Fruit fly (Drosophila melanogaster): ENCODE measurements around the gene HP1D3csd.

Gene HP1D3csd

dm6 chrX:19179696-19180255 is 10.2 kb upstream of the HP1D3csd start, which contains the start of the genes CG7556 and CG7453 (continued):
- TF ChIP-seq eg (GFP tag; IDR thresholded peaks at IDR 0.05) = no peak; the same call in 2 of the 3 replicates
- peak; percentile 81 for TF ChIP-seq topi (GFP tag; optimal IDR thresholded peaks at IDR 0.05)
- peak; percentile 83 for TF ChIP-seq Eip78C (GFP tag)
- peak; percentile 28 for TF ChIP-seq spab (GFP tag; optimal IDR thresholded peaks at IDR 0.05)
- TF ChIP-seq Blimp-1 (GFP tag; optimal IDR thresholded peaks at IDR 0.05) = peak; percentile 8
- peak; percentile 53 for TF ChIP-seq CG7368 (GFP tag; optimal IDR thresholded peaks at IDR 0.05)
- peak; percentile 68 for TF ChIP-seq CG6792 (GFP tag; optimal IDR thresholded peaks at IDR 0.05)
- TF ChIP-seq fkh (GFP tag; optimal IDR thresholded peaks at IDR 0.05) = no peak
- TF ChIP-seq OdsH (GFP tag; optimal IDR thresholded peaks at IDR 0.05) = peak; percentile 78
- peak in 1 of 2 experiments; percentile 54 for TF ChIP-seq ss (GFP tag; optimal IDR thresholded peaks at IDR 0.05)
- TF ChIP-seq CG10669 (GFP tag; optimal IDR thresholded peaks at IDR 0.05) = peak; percentile 61
- TF ChIP-seq fd85E (GFP tag; optimal IDR thresholded peaks at IDR 0.05) = no peak
- TF ChIP-seq Met (GFP tag; optimal IDR thresholded peaks at IDR 0.05) = peak; percentile 84
- TF ChIP-seq pdm3 (GFP tag; optimal IDR thresholded peaks at IDR 0.05) = peak; percentile 85
- TF ChIP-seq achi (GFP tag; optimal IDR thresholded peaks at IDR 0.05) = peak; percentile 79
- TF ChIP-seq Sox15 (GFP tag; optimal IDR thresholded peaks at IDR 0.05) = peak; percentile 62
- TF ChIP-seq Sox102F (GFP tag; optimal IDR thresholded peaks at IDR 0.05) = peak; percentile 61
- peak; percentile 57; the same call in 2 of the 3 replicates for TF ChIP-seq CG6163 (GFP tag; IDR thresholded peaks at IDR 0.05)
- no peak for TF ChIP-seq vri (GFP tag; optimal IDR thresholded peaks at IDR 0.05)
- no peak for TF ChIP-seq CG9139 (GFP tag; optimal IDR thresholded peaks at IDR 0.05)
- TF ChIP-seq salr (GFP tag; optimal IDR thresholded peaks at IDR 0.05) = peak; percentile 56 to 73
- peak; percentile 54 for TF ChIP-seq CG11902 (GFP tag; optimal IDR thresholded peaks at IDR 0.05)
- TF ChIP-seq Smox (GFP tag; optimal IDR thresholded peaks at IDR 0.05) = peak; percentile 81
- TF ChIP-seq CG31627 (GFP tag; optimal IDR thresholded peaks at IDR 0.05) = peak; percentile 82
- TF ChIP-seq CG6276 (GFP tag; optimal IDR thresholded peaks at IDR 0.05) = peak; percentile 29
- peak; percentile 80 for TF ChIP-seq CG32006 (GFP tag; optimal IDR thresholded peaks at IDR 0.05)
- TF ChIP-seq CG8632 (GFP tag; optimal IDR thresholded peaks at IDR 0.05) = peak; percentile 64
- TF ChIP-seq CG3032 (tag; optimal IDR thresholded peaks at IDR 0.05) = peak; percentile 66
- TF ChIP-seq dac (GFP tag; optimal IDR thresholded peaks at IDR 0.05) = peak; percentile 63
- peak; percentile 85 for TF ChIP-seq Hr39 (GFP tag; optimal IDR thresholded peaks at IDR 0.05)
- TF ChIP-seq Ets21C (GFP tag; optimal IDR thresholded peaks at IDR 0.05) = peak; percentile 76
- peak; percentile 40 for TF ChIP-seq CG11762 (GFP tag; optimal IDR thresholded peaks at IDR 0.05; ENCODE audit: insufficient read depth)
- TF ChIP-seq Ets96B (tag; optimal IDR thresholded peaks at IDR 0.05) = peak; percentile 54

- no peak for TF ChIP-seq Hr38 (GFP tag; optimal IDR thresholded peaks at IDR 0.05)
- no peak for TF ChIP-seq Eip93F (GFP tag; optimal IDR thresholded peaks at IDR 0.05)
- TF ChIP-seq Eip75B (GFP tag; optimal IDR thresholded peaks at IDR 0.05) = no peak
- TF ChIP-seq Met (GFP tag; optimal IDR thresholded peaks at IDR 0.05) = no peak
- no peak for TF ChIP-seq fkh (GFP tag; optimal IDR thresholded peaks at IDR 0.05)
- no peak for TF ChIP-seq Ets96B (tag; optimal IDR thresholded peaks at IDR 0.05)
- TF ChIP-seq Eip78C (GFP tag) = no peak
- TF ChIP-seq CG6808 (GFP tag; optimal IDR thresholded peaks at IDR 0.05) = no peak
- no peak for TF ChIP-seq CG3919 (GFP tag; optimal IDR thresholded peaks at IDR 0.05)
- no peak for TF ChIP-seq CG11902 (GFP tag; optimal IDR thresholded peaks at IDR 0.05)
- no peak for TF ChIP-seq ss (GFP tag; optimal IDR thresholded peaks at IDR 0.05)
- TF ChIP-seq svp (GFP tag) = no peak
- TF ChIP-seq CG31627 (GFP tag; optimal IDR thresholded peaks at IDR 0.05) = no peak
These were observed 6.9 kb upstream of the HP1D3csd start, which contains the start of gene CG33253 for dm6 chrX:19183121-19183520. TSS of gene CG33253 (plus strand) at chrX:19183421.

Data from whole organism, prepupa.